Worm (Caenorhabditis elegans) whole organism, early embryonic: ENCODE data around the gene R04B5.5.

ENCODE experiments used
- B0310.2 ChIP-seq: sonication (generic microtip); optimal IDR thresholded peaks from 2 replicates; lab custom pipeline; 2016; ENCODE audit warnings: mild to moderate bottlenecking, missing genetic modification characterization, missing compliant biosample characterization
- F13C5.2 ChIP-seq: sonication (generic microtip); optimal IDR thresholded peaks from 2 replicates; lab custom pipeline; 2017; ENCODE audit warnings: mild to moderate bottlenecking, missing genetic modification characterization, inconsistent platforms, missing compliant biosample characterization
- aly-1 ChIP-seq: sonication (generic microtip); optimal IDR thresholded peaks from 2 replicates; lab custom pipeline; 2016; ENCODE audit warnings: missing genetic modification characterization, missing compliant biosample characterization
- ama-1 ChIP-seq: fragments of 150-350 bp; optimal IDR thresholded peaks from 2 replicates; lab custom pipeline; 2014
- ceh-13 ChIP-seq: fragments of 200-800 bp; sonication (Bioruptor generic); optimal IDR thresholded peaks from 2 replicates; lab custom pipeline; 2018; ENCODE audit warnings: mild to moderate bottlenecking, missing genetic modification characterization, missing compliant biosample characterization
- ceh-36 ChIP-seq: sonication (generic microtip); optimal IDR thresholded peaks from 2 replicates; lab custom pipeline; 2016; ENCODE audit warnings: missing genetic modification characterization, inconsistent platforms, missing compliant biosample characterization
- ets-7 ChIP-seq: sonication (generic microtip); optimal IDR thresholded peaks from 2 replicates; lab custom pipeline; 2016; ENCODE audit warnings: missing genotype, missing genetic modification characterization, missing compliant biosample characterization
- flt-1 ChIP-seq: fragments of 200-800 bp; sonication (Bioruptor generic); IDR thresholded peaks from 2 replicates; pipeline ENCODE4 v1.3.6; 2022; ENCODE audit warnings: missing genetic modification characterization, missing compliant biosample characterization
- hmbx-1 ChIP-seq: sonication (generic microtip); optimal IDR thresholded peaks from 2 replicates; lab custom pipeline; 2016; ENCODE audit warnings: mild to moderate bottlenecking, missing genetic modification characterization, missing compliant biosample characterization
- hmg-4 ChIP-seq: fragments of 200-800 bp; sonication (Bioruptor generic); optimal IDR thresholded peaks from 2 replicates; lab custom pipeline; 2018; ENCODE audit warnings: mild to moderate bottlenecking, missing genetic modification characterization, missing compliant biosample characterization
- hnd-1 ChIP-seq: sonication (generic microtip); optimal IDR thresholded peaks from 2 replicates; lab custom pipeline; 2016; ENCODE audit warnings: missing genetic modification characterization, missing compliant biosample characterization
- pes-1 ChIP-seq: fragments of 200-800 bp; sonication (Bioruptor generic); IDR thresholded peaks from 2 replicates; pipeline ENCODE4 v1.3.6; 2022; ENCODE audit warnings: missing genetic modification reagents, missing genetic modification characterization, missing compliant biosample characterization
- scrt-1 ChIP-seq: fragments of 200-800 bp; sonication (Bioruptor generic); IDR thresholded peaks from 2 replicates; pipeline ENCODE4 v1.3.6; 2022; ENCODE audit warnings: missing genetic modification characterization, missing compliant biosample characterization
- sea-1 ChIP-seq: fragments of 200-800 bp; sonication (Bioruptor generic); conservative IDR thresholded peaks from 2 replicates; pipeline ENCODE4 v1.3.6; 2022; ENCODE audit warnings: missing genetic modification characterization, missing compliant biosample characterization
- tbx-11 ChIP-seq: fragments of 200-800 bp; sonication (Bioruptor generic); IDR thresholded peaks from 2 replicates; pipeline ENCODE4 v1.3.6; 2022; ENCODE audit warnings: missing genetic modification characterization, missing compliant biosample characterization
- tbx-37 ChIP-seq: fragments of 200-800 bp; sonication (Bioruptor generic); conservative IDR thresholded peaks from 2 replicates; pipeline ENCODE4 v1.3.6; 2022; ENCODE audit warnings: missing genetic modification reagents, missing genetic modification characterization, missing compliant biosample characterization
- tra-4 ChIP-seq: sonication (generic microtip); optimal IDR thresholded peaks from 2 replicates; lab custom pipeline; 2017; ENCODE audit warnings: missing genetic modification characterization, missing compliant biosample characterization

Gene R04B5.5

DNA sequence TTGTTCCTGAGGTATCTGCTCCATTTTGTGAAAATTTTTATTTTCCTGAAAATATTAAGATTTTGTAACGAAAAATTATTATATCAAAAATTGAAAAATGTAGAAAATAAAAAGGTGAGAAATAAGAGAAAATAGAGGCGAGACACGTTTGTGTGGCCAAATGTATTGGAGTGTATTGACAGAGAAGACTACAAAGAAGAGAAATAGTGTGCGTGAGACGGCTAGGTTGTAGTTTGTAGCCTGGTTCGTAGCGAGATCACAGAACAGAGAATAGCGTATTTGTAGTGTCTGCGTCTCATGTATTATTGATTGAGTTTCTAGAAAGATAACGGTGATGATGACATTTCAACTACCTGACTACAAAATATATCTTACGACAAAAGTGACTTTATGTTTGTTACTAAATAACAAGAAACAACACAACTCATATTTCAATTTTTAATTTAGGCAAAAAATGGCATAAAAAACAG is 3.2 kb upstream of the R04B5.5 start, which contains the start of gene nhr-12:
Gene nhr-12 (minus strand): TSS at position 51 of the 470 bp plus-strand sequence.
- no peak for TF ChIP-seq ceh-13 (GFP tag; lab: Kevin White, UChicago)

DNA sequence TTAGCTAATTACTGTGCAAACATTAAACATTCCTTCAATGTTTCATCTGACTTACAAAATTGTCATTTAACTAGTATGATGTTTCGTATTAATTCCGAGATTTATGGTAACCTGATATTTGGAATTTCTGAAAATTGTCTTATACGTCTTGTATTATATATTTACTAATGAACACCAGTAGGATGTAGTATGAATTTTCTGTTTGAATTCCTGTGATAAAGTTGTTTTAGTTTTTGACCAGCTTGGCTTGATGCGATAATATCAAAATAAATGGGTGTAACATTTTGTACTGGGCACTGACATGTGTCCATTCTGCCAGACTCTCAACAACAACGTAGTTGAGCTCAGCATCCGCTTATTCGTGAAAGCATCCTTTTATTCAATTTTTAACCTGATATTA is 2.4 kb upstream of the R04B5.5 start, which contains the start of gene R04B5.6:
Gene R04B5.6 (plus strand): TSS at position 301 of the 400 bp plus-strand sequence.
- TF ChIP-seq hmg-4 (GFP tag; lab: Kevin White, UChicago) (no peak), F13C5.2 (tag; lab: Kevin White, UChicago) (no peak), tbx-37 (GFP tag; lab: Robert Waterston, UW) (no peak), hnd-1 (no peak), ceh-13 (GFP tag; lab: Kevin White, UChicago) (no peak), pes-1 (GFP tag; lab: Robert Waterston, UW) (no peak), hmbx-1 (tag; lab: Kevin White, UChicago) (no peak), ama-1 (lab: Kevin White, UChicago) (no peak)

DNA sequence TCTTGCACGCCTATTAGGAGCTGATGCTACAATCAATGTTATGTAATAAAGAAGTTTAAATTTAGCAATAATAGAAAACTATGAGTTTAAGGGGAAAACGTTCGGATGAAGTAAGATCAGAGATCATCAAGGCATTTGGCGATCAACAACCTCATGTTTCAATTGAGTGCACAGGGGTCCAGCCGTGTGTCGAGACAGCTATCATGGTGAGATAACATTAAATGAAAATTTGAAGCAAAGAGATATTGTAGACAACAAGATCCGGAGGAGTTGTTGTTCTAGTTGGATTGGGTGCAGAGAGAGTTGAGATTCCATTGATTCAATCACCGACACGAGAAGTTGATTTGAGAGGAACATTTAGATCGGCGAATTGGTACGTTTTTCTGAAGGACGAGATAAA is 1.1 kb upstream of the R04B5.5 start:
- TF ChIP-seq flt-1 (no peak), pes-1 (GFP tag; lab: Robert Waterston, UW) (no peak), F13C5.2 (tag; lab: Kevin White, UChicago) (no peak), tra-4 (tag; lab: Kevin White, UChicago) (no peak), hnd-1 (no peak), ama-1 (lab: Kevin White, UChicago) (no peak), sea-1 (GFP tag; lab: Robert Waterston, UW) (no peak), hmg-4 (GFP tag; lab: Kevin White, UChicago) (no peak), ceh-36 (no peak), aly-1 (tag; lab: Kevin White, UChicago) (no peak), scrt-1 (no peak), tbx-37 (GFP tag; lab: Robert Waterston, UW) (no peak), ceh-13 (GFP tag; lab: Kevin White, UChicago) (no peak), hmbx-1 (tag; lab: Kevin White, UChicago) (no peak), tbx-11 (GFP tag; lab: Robert Waterston, UW) (no peak)

DNA sequence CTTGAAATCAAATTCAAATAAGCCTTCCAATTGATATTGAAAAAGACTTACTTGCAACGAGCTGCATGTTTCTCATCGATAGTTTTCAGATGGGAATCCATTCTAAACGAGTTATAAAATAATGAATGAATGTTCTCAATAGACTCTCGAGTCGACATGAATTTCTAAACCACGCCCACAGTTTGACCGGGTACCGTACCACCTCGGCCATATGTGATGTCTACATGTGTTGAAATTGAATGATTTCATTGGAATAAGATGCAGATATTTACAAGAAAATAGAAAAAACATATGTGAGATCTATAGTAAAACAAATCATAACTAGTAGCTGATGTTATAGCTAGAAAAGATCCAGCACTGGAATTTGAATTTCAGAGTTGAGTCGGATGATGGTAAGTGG is 3.2 kb downstream of the R04B5.5 start, which contains the start of gene R04B5.7:
Gene R04B5.7 (minus strand): TSS at position 101 of the 400 bp plus-strand sequence.
- TF ChIP-seq scrt-1 = no peak
- no peak for TF ChIP-seq pes-1 (GFP tag; lab: Robert Waterston, UW)
- TF ChIP-seq ceh-36 = no peak
- no peak for TF ChIP-seq tbx-11 (GFP tag; lab: Robert Waterston, UW)
- no peak for TF ChIP-seq ets-7 (tag; lab: Kevin White, UChicago)
- no peak for TF ChIP-seq B0310.2 (tag; lab: Kevin White, UChicago)
- TF ChIP-seq ama-1 (lab: Kevin White, UChicago) = no peak
- no peak for TF ChIP-seq hmbx-1 (tag; lab: Kevin White, UChicago)
- TF ChIP-seq ceh-13 (GFP tag; lab: Kevin White, UChicago) = no peak

DNA sequence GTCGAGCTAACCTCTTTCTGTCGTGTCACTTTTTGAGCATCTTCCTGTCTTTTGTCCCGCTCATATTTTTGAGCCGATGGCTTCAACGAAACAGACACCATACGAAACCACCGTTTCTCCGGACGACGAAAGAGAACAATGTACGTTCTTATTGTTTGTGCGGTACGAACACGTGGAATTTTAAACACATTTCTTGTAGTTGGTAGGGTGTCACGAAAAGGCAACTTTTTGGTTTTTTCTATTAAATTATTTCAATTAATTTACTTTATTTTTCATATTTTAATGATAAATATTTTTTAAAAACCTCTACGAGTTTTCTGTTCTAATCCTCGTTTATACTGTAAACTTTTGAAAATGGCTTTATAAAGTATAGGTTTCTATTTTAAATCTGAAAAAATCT is 3.9 kb downstream of the R04B5.5 start, which contains the start of gene R04B5.11:
Gene R04B5.11 (minus strand): TSS at position 101 of the 400 bp plus-strand sequence.
- TF ChIP-seq sea-1 (GFP tag; lab: Robert Waterston, UW) (no peak), tbx-11 (GFP tag; lab: Robert Waterston, UW) (no peak)

DNA sequence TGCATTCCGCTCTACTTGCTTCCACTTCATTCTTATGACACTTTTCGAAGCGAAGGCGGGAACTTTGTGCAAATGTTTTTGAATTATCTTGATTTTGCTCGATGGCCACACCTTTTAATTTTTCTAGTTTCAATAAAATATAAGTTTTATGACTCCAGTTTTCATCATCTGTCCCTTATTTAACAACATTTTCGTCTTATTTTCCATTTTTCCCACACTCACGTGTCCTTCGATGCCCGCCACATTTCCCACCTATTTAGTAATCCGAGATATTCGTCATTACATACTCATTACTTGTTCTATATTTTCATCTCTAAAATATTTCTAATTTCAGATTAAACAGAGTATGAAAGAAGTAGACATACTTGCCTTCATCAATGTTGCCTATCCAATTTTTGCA is 7.1 kb downstream of the R04B5.5 start, which contains the start of gene srd-49:
Gene srd-49 (plus strand): TSS at position 301 of the 400 bp plus-strand sequence.
- TF ChIP-seq ceh-13 (GFP tag; lab: Kevin White, UChicago) (no peak), pes-1 (GFP tag; lab: Robert Waterston, UW) (no peak), scrt-1 (no peak), hmg-4 (GFP tag; lab: Kevin White, UChicago) (no peak), tbx-37 (GFP tag; lab: Robert Waterston, UW) (no peak), flt-1 (no peak), tbx-11 (GFP tag; lab: Robert Waterston, UW) (no peak), ets-7 (tag; lab: Kevin White, UChicago) (no peak), hnd-1 (no peak), ama-1 (lab: Kevin White, UChicago) (no peak), tra-4 (tag; lab: Kevin White, UChicago) (no peak), aly-1 (tag; lab: Kevin White, UChicago) (no peak), B0310.2 (tag; lab: Kevin White, UChicago) (no peak), ceh-36 (no peak), F13C5.2 (tag; lab: Kevin White, UChicago) (no peak), sea-1 (GFP tag; lab: Robert Waterston, UW) (no peak), hmbx-1 (tag; lab: Kevin White, UChicago) (no peak)

DNA sequence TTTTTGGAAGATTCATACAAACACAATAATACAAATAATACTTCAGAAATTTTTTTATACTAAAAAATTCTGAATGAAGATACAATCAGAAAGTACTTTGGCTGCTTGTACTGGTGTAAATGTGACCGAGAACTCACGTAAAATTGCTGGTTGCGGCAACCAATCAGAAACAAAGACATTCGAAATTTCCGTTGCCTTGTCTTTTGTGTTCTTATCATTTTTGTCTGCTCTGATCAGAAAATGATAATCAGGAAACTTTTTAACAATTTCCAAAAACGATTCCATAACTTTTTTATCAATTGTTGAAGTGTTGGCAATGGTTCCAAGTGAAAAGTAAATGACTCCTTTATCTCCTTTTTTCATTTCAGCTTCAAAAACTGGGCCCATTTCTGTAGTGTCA is 9.7 kb downstream of the R04B5.5 start:
- TF ChIP-seq ets-7 (tag; lab: Kevin White, UChicago) (no peak), hmbx-1 (tag; lab: Kevin White, UChicago) (no peak), ama-1 (lab: Kevin White, UChicago) (no peak), pes-1 (GFP tag; lab: Robert Waterston, UW) (no peak), B0310.2 (tag; lab: Kevin White, UChicago) (no peak), aly-1 (tag; lab: Kevin White, UChicago) (no peak), hmg-4 (GFP tag; lab: Kevin White, UChicago) (no peak), tbx-11 (GFP tag; lab: Robert Waterston, UW) (no peak), tra-4 (tag; lab: Kevin White, UChicago) (no peak), ceh-36 (no peak), scrt-1 (no peak), F13C5.2 (tag; lab: Kevin White, UChicago) (no peak), hnd-1 (no peak), sea-1 (GFP tag; lab: Robert Waterston, UW) (no peak), ceh-13 (GFP tag; lab: Kevin White, UChicago) (no peak), flt-1 (no peak), tbx-37 (GFP tag; lab: Robert Waterston, UW) (no peak)
